Worm (Caenorhabditis elegans) whole organism, L4/young adult: ENCODE results near the gene F38B6.2.

Experiments
- dao-5 ChIP-seq: sonication (generic microtip); optimal IDR thresholded peaks from 2 replicates; lab custom pipeline; 2016; ENCODE audit warnings: missing genotype, missing genetic modification characterization, moderate library complexity, missing compliant biosample characterization
- him-1 ChIP-seq: sonication (generic microtip); optimal IDR thresholded peaks from 2 replicates; lab custom pipeline; 2016; ENCODE audit warnings: missing genotype, missing genetic modification reagents, missing genetic modification characterization, missing compliant biosample characterization

DNA sequence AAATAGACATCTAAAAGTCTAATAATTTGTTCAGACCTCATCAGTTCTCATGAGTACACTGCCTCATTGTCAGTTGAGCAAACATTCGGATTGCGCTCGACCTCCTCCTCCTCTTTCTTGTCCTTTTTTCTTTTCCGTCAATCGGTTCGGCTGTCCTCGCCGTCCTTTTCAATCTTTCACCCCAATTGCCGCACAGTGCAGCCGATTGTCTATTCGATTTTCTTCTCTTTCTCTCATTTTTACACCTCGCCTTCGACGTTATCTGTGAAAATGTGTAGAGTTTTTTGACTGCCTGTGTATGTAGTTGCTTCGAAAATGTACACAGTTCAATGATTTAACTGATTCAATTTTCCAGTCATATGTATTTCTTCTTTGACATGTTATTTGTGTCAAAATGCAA lies 45.2 kb upstream of the F38B6.2 start:
- TF ChIP-seq him-1 (no peak), dao-5 (tag; lab: Kevin White, UChicago) (no peak)
